Worm (Caenorhabditis elegans): ENCODE measurements around the gene osm-12.

osm-12 gene

ce11 chrIII:12218633-12219097 is 16.3 kb upstream of the osm-12 start, which contains the start of the genes gex-4 and gphr-1 (continued):
- TF ChIP-seq B0261.1 (tag; optimal IDR thresholded peaks at IDR 0.05) (no peak), hlh-12 (tag; optimal IDR thresholded peaks at IDR 0.05) (no peak), nfya-2 (GFP tag; IDR thresholded peaks at IDR 0.05) (no peak), F33H1.4 (GFP tag; IDR thresholded peaks at IDR 0.05) (no peak), ZK185.1 (tag; optimal IDR thresholded peaks at IDR 0.05; ENCODE audit: poor library complexity, severe bottlenecking) (no peak), egl-18 (GFP tag; IDR thresholded peaks at IDR 0.05) (no peak), tbx-9 (tag; optimal IDR thresholded peaks at IDR 0.05; ENCODE audit: borderline replicate concordance) (no peak), madf-10 (tag; optimal IDR thresholded peaks at IDR 0.05) (no peak), mel-28 (tag; optimal IDR thresholded peaks at IDR 0.05; ENCODE audit: borderline replicate concordance) (no peak), ceh-27 (GFP tag; optimal IDR thresholded peaks at IDR 0.05) (peak; percentile 5), rec-8 (tag; optimal IDR thresholded peaks at IDR 0.05) (no peak), tbp1 (GFP tag; optimal IDR thresholded peaks at IDR 0.05) (no peak), ztf-3 (GFP tag; optimal IDR thresholded peaks at IDR 0.05) (no peak), lin-35 (GFP tag; optimal IDR thresholded peaks at IDR 0.05) (no peak), die-1 (tag; optimal IDR thresholded peaks at IDR 0.05) (no peak), Y53G8AR.9 (GFP tag; conservative IDR thresholded peaks at IDR 0.05) (no peak), Y67H2A.10 (GFP tag; conservative IDR thresholded peaks at IDR 0.05) (no peak), egrh-3 (GFP tag; IDR thresholded peaks at IDR 0.05) (no peak), madf-8 (GFP tag; conservative IDR thresholded peaks at IDR 0.05) (no peak), dpl-1 (GFP tag; optimal IDR thresholded peaks at IDR 0.05) (no peak), C06A6.2 (GFP tag; conservative IDR thresholded peaks at IDR 0.05) (no peak), xnd-1 (tag; optimal IDR thresholded peaks at IDR 0.05) (no peak), attf-5 (GFP tag; optimal IDR thresholded peaks at IDR 0.05) (peak; percentile 53), C17E4.6 (GFP tag; IDR thresholded peaks at IDR 0.05) (no peak), F57A8.1 (GFP tag; optimal IDR thresholded peaks at IDR 0.05) (no peak), F23B12.7 (tag; optimal IDR thresholded peaks at IDR 0.05; ENCODE audit: insufficient read depth) (peak; percentile 13), madf-6 (GFP tag; IDR thresholded peaks at IDR 0.05) (no peak), ets-4 (GFP tag; optimal IDR thresholded peaks at IDR 0.05) (no peak), nfyb-1 (GFP tag; IDR thresholded peaks at IDR 0.05) (no peak), unc-62 (GFP tag; optimal IDR thresholded peaks at IDR 0.05) (no peak), T07F8.4 (tag; optimal IDR thresholded peaks at IDR 0.05) (no peak), cebp-2 (GFP tag; IDR thresholded peaks at IDR 0.05) (no peak), ceh-100 (GFP tag; IDR thresholded peaks at IDR 0.05) (peak; percentile 89), let-526 (GFP tag; IDR thresholded peaks at IDR 0.05) (no peak), snpc-4 (GFP tag; optimal IDR thresholded peaks at IDR 0.05) (no peak), snpc-4 (tag; optimal IDR thresholded peaks at IDR 0.05) (peak in 1 of 4 experiments; percentile 13), bed-1 (GFP tag; IDR thresholded peaks at IDR 0.05) (no peak), unc-130 (GFP tag; optimal IDR thresholded peaks at IDR 0.05) (no peak), T26A5.8 (tag; optimal IDR thresholded peaks at IDR 0.05) (no peak), him-1 (tag; optimal IDR thresholded peaks at IDR 0.05) (no peak), lin-40 (tag; optimal IDR thresholded peaks at IDR 0.05) (peak; percentile 25), snpc-1.1 (tag; optimal IDR thresholded peaks at IDR 0.05; ENCODE audit: insufficient read depth) (no peak), sdz-38 (tag; optimal IDR thresholded peaks at IDR 0.05) (no peak), ztf-28 (GFP tag; IDR thresholded peaks at IDR 0.05) (no peak), F10E7.11 (tag; optimal IDR thresholded peaks at IDR 0.05) (no peak), ceh-91 (GFP tag; IDR thresholded peaks at IDR 0.05) (no peak), nhr-80 (tag; optimal IDR thresholded peaks at IDR 0.05) (no peak), mcd-1 (GFP tag; IDR thresholded peaks at IDR 0.05) (peak; percentile 77), nhr-27 (tag; optimal IDR thresholded peaks at IDR 0.05) (no peak)
